Worm (Caenorhabditis elegans) whole organism, young adult: Measurements from ENCODE around the gene B0507.6.

Source experiments
- B0019.2 ChIP-seq: fragments of 200-800 bp; sonication (Bioruptor generic); conservative IDR thresholded peaks from 2 replicates; pipeline ENCODE4 v1.3.6; 2022; ENCODE audit warnings: missing genetic modification reagents, missing genetic modification characterization, missing compliant biosample characterization
- C06A6.2 ChIP-seq: fragments of 200-800 bp; sonication (Bioruptor generic); conservative IDR thresholded peaks from 2 replicates; pipeline ENCODE4 v1.3.6; 2022; ENCODE audit warnings: missing genetic modification characterization, missing compliant biosample characterization
- C17E4.6 ChIP-seq: fragments of 200-800 bp; sonication (Bioruptor generic); IDR thresholded peaks from 2 replicates; pipeline ENCODE4 v1.3.6; 2022; ENCODE audit warnings: missing genetic modification reagents, missing genetic modification characterization, missing compliant biosample characterization
- F23B12.7 ChIP-seq: sonication (generic microtip); optimal IDR thresholded peaks from 2 replicates; lab custom pipeline; 2017; ENCODE audit warnings: missing genetic modification characterization, mild to moderate bottlenecking, missing compliant biosample characterization, antibody characterized with exemption, moderate library complexity; ENCODE audit not compliant: insufficient read depth
- F39B2.1 ChIP-seq: fragments of 200-800 bp; sonication (Bioruptor generic); IDR thresholded peaks from 2 replicates; pipeline ENCODE4 v1.3.6; 2022; ENCODE audit warnings: missing genetic modification reagents, missing genetic modification characterization, missing compliant biosample characterization
- F52B5.7 ChIP-seq: sonication (generic microtip); optimal IDR thresholded peaks from 2 replicates; lab custom pipeline; 2016; ENCODE audit warnings: mild to moderate bottlenecking, missing genetic modification characterization, missing compliant biosample characterization
- K12H6.12 ChIP-seq: fragments of 200-800 bp; sonication (Bioruptor generic); optimal IDR thresholded peaks from 2 replicates; lab custom pipeline; 2018; ENCODE audit warnings: mild to moderate bottlenecking, missing genetic modification characterization, missing compliant biosample characterization
- Y67H2A.10 ChIP-seq: fragments of 200-800 bp; sonication (Bioruptor generic); conservative IDR thresholded peaks from 2 replicates; pipeline ENCODE4 v1.3.6; 2022; ENCODE audit warnings: missing genetic modification reagents, missing genetic modification characterization, missing compliant biosample characterization
- ceh-79 ChIP-seq: sonication (generic microtip); optimal IDR thresholded peaks from 2 replicates; lab custom pipeline; 2017; ENCODE audit warnings: mild to moderate bottlenecking, missing genetic modification characterization, missing compliant biosample characterization
- die-1 ChIP-seq: sonication (generic microtip); optimal IDR thresholded peaks from 2 replicates; lab custom pipeline; 2016; ENCODE audit warnings: missing genotype, mild to moderate bottlenecking, missing genetic modification characterization, missing compliant biosample characterization
- dox-1 ChIP-seq: fragments of 200-800 bp; sonication (Bioruptor generic); IDR thresholded peaks from 2 replicates; pipeline ENCODE4 v1.3.6; 2022; ENCODE audit warnings: missing genetic modification reagents, missing genetic modification characterization, missing compliant biosample characterization
- ets-4 ChIP-seq: fragments of 200-800 bp; sonication (Bioruptor generic); optimal IDR thresholded peaks from 2 replicates; lab custom pipeline; 2018; ENCODE audit warnings: mild to moderate bottlenecking, missing genetic modification characterization, missing compliant biosample characterization
- fkh-3 ChIP-seq: sonication (generic microtip); optimal IDR thresholded peaks from 2 replicates; lab custom pipeline; 2016; ENCODE audit warnings: mild to moderate bottlenecking, missing genetic modification characterization, missing compliant biosample characterization
- him-1 ChIP-seq: sonication (generic microtip); optimal IDR thresholded peaks from 2 replicates; lab custom pipeline; 2016; ENCODE audit warnings: missing genotype, missing genetic modification reagents, missing genetic modification characterization, missing compliant biosample characterization
- lag-1 ChIP-seq: fragments of 200-800 bp; sonication (Bioruptor generic); IDR thresholded peaks from 2 replicates; pipeline ENCODE4 v1.3.6; 2022; ENCODE audit warnings: missing genetic modification reagents, missing genetic modification characterization, missing compliant biosample characterization
- let-526 ChIP-seq: fragments of 200-800 bp; sonication (Bioruptor generic); IDR thresholded peaks from 2 replicates; pipeline ENCODE4 v1.3.6; 2022; ENCODE audit warnings: missing genetic modification reagents, missing genetic modification characterization, missing compliant biosample characterization
- let-607 ChIP-seq, 2 experiments: fragments of 200-800 bp in 1 of 2; sonication (Bioruptor generic) in 1 of 2; sonication (generic microtip) in 1 of 2; optimal IDR thresholded peaks; 2 replicates each; lab custom pipeline; 2016 to 2018; ENCODE audit warnings: mild to moderate bottlenecking in 2 of 2, missing compliant biosample characterization in 2 of 2, missing genetic modification characterization in 2 of 2, moderate library complexity in 2 of 2, missing genotype in 1 of 2
- lin-26 ChIP-seq: fragments of 200-800 bp; sonication (Bioruptor generic); IDR thresholded peaks from 2 replicates; pipeline ENCODE4 v1.3.6; 2022; ENCODE audit warnings: missing genetic modification reagents, missing genetic modification characterization, missing compliant biosample characterization
- lin-40 ChIP-seq: sonication (generic microtip); optimal IDR thresholded peaks from 2 replicates; lab custom pipeline; 2016; ENCODE audit warnings: missing genetic modification characterization, mild to moderate bottlenecking, missing compliant biosample characterization, missing genotype, missing genetic modification reagents
- lin-54 ChIP-seq: fragments of 200-800 bp; sonication (Bioruptor generic); optimal IDR thresholded peaks from 2 replicates; lab custom pipeline; 2018; ENCODE audit warnings: mild to moderate bottlenecking, missing genetic modification characterization, missing compliant biosample characterization
- lsy-27 ChIP-seq: sonication (generic microtip); optimal IDR thresholded peaks from 2 replicates; lab custom pipeline; 2017; ENCODE audit warnings: missing genetic modification characterization, mild to moderate bottlenecking, missing compliant biosample characterization, antibody characterized with exemption, missing genotype, borderline replicate concordance; ENCODE audit not compliant: insufficient read depth
- madf-10 ChIP-seq: sonication (generic microtip); optimal IDR thresholded peaks from 2 replicates; lab custom pipeline; 2016; ENCODE audit warnings: mild to moderate bottlenecking, missing genetic modification characterization, missing compliant biosample characterization
- madf-3 ChIP-seq: fragments of 200-800 bp; sonication (Bioruptor generic); IDR thresholded peaks from 2 replicates; pipeline ENCODE4 v1.3.6; 2022; ENCODE audit warnings: missing genetic modification reagents, missing genetic modification characterization, missing compliant biosample characterization
- nhr-80 ChIP-seq: sonication (generic microtip); optimal IDR thresholded peaks from 2 replicates; lab custom pipeline; 2016; ENCODE audit warnings: missing genetic modification characterization, missing compliant biosample characterization
- pbrm-1 ChIP-seq: fragments of 200-800 bp; sonication (Bioruptor generic); IDR thresholded peaks from 2 replicates; pipeline ENCODE4 v1.3.6; 2022; ENCODE audit warnings: missing genetic modification reagents, missing genetic modification characterization, missing compliant biosample characterization
- pha-4 ChIP-seq: fragments of 150-350 bp; sonication (generic microtip); optimal IDR thresholded peaks from 2 replicates; lab custom pipeline; 2014; ENCODE audit warnings: missing biosample characterization, missing genetic modification reagents, missing genetic modification characterization
- repo-1 ChIP-seq: sonication (generic microtip); optimal IDR thresholded peaks from 2 replicates; lab custom pipeline; 2017; ENCODE audit warnings: mild to moderate bottlenecking, missing genetic modification characterization, missing compliant biosample characterization
- rpc-1 ChIP-seq, 2 experiments: fragments of 150-350 bp in 1 of 2; sonication (generic microtip) in 1 of 2; optimal IDR thresholded peaks; 2 replicates each; lab custom pipeline; 2014 to 2018; ENCODE audit warnings: missing biosample characterization in 1 of 2, missing genetic modification characterization in 1 of 2, missing genetic modification reagents in 1 of 2, missing genotype in 1 of 2
- sea-2 ChIP-seq: fragments of 200-800 bp; sonication (Bioruptor generic); IDR thresholded peaks from 2 replicates; pipeline ENCODE4 v1.3.6; 2022; ENCODE audit warnings: missing genetic modification characterization, missing compliant biosample characterization
- snpc-1.1 ChIP-seq: sonication (generic microtip); optimal IDR thresholded peaks from 2 replicates; lab custom pipeline; 2017; ENCODE audit warnings: missing genetic modification characterization, mild to moderate bottlenecking, missing compliant biosample characterization, antibody characterized with exemption, moderate library complexity, missing genotype, missing genetic modification reagents; ENCODE audit not compliant: insufficient read depth
- snpc-3.4 ChIP-seq: sonication (generic microtip); optimal IDR thresholded peaks from 2 replicates; lab custom pipeline; 2017; ENCODE audit warnings: missing genetic modification characterization, mild to moderate bottlenecking, missing compliant biosample characterization, antibody characterized with exemption, moderate library complexity, missing genotype, missing genetic modification reagents
- snpc-4 ChIP-seq, 5 experiments: fragments of 150-350 bp in 1 of 5; sonication (generic microtip) in 4 of 5; optimal IDR thresholded peaks; 2 replicates each; lab custom pipeline; 2014 to 2018; ENCODE audit warnings: missing genetic modification characterization in 5 of 5, missing biosample characterization in 3 of 5, antibody characterized with exemption in 2 of 5, mild to moderate bottlenecking in 2 of 5, missing compliant biosample characterization in 2 of 5, missing genotype in 2 of 5, moderate library complexity in 2 of 5, missing genetic modification reagents in 1 of 5
- somi-1 ChIP-seq: fragments of 200-800 bp; sonication (Bioruptor generic); optimal IDR thresholded peaks from 2 replicates; lab custom pipeline; 2018; ENCODE audit warnings: mild to moderate bottlenecking, missing genetic modification characterization, missing compliant biosample characterization
- xnd-1 ChIP-seq: sonication (generic microtip); optimal IDR thresholded peaks from 2 replicates; lab custom pipeline; 2016; ENCODE audit warnings: missing genotype, missing genetic modification reagents, missing genetic modification characterization, missing compliant biosample characterization
- zfh-2 ChIP-seq: fragments of 200-800 bp; sonication (Bioruptor generic); conservative IDR thresholded peaks from 2 replicates; pipeline ENCODE4 v1.3.6; 2022; ENCODE audit warnings: missing genetic modification reagents, missing genetic modification characterization, missing compliant biosample characterization

B0507.6 gene

DNA sequence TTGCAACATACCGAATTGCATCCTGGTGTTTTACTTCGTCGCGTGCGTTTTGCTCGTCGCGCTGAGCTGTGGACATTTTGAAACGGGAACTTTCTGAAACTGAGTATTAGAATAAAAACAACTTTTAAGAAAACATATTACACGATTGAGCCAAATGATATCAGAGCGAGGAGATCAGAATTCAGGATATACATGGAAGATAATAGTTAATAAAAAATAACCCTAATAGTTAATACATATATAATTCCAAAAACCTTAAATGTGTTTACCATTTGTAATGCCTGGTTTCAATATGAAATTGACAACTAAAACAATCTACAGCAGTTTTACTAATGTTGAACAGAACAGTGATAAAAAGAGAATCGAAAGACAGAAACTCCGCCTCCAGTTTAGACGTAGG is 16.9 kb downstream of the B0507.6 start, which contains the start of gene B0507.8:
TSS of gene B0507.8 (minus strand) at position 101 of the 400 bp plus-strand sequence.
- TF ChIP-seq F52B5.7 (tag; lab: Kevin White, UChicago) (no peak), lin-40 (tag; lab: Kevin White, UChicago) (no peak), snpc-3.4 (tag; lab: Kevin White, UChicago) (no peak), ets-4 (GFP tag; lab: Kevin White, UChicago) (no peak), rpc-1 (optimal IDR thresholded peaks at IDR 0.05; lab: Kevin White, UChicago) (no peak), rpc-1 (tag; optimal IDR thresholded peaks at IDR 0.05; lab: Kevin White, UChicago) (no peak), F23B12.7 (tag; lab: Kevin White, UChicago) (no peak), him-1 (tag; lab: Kevin White, UChicago) (no peak), nhr-80 (no peak), madf-3 (no peak), C17E4.6 (no peak), C06A6.2 (GFP tag; lab: Robert Waterston, UW) (no peak), xnd-1 (tag; lab: Kevin White, UChicago) (no peak), let-607 (tag; optimal IDR thresholded peaks at IDR 0.05; lab: Kevin White, UChicago) (no peak)

DNA sequence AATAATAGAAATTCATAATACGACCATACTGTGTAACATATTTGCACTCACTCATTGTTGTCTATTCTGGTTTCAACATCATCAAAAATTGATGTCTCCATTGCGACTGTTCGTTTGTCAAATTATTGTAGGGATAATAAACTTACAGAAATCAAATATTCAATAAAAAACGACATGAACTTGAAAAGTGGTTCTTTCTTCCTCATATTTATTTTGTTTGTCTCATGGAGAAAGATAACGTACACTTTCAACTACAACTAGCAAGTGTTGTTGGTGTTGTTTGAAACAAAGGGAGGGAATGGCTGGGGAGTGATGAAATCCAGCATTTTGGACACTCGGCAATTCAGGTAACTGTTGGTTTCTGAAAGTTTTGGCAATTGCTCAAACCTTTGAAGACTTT is 20.0 kb downstream of the B0507.6 start, which contains the start of gene B0507.9:
TSS of gene B0507.9 (minus strand) at position 101 of the 400 bp plus-strand sequence.
- no peak for TF ChIP-seq let-607 (tag; optimal IDR thresholded peaks at IDR 0.05; lab: Kevin White, UChicago)
- TF ChIP-seq F39B2.1 (GFP tag; lab: Robert Waterston, UW): no peak
- TF ChIP-seq repo-1 (tag; lab: Kevin White, UChicago): no peak
- TF ChIP-seq let-526 (GFP tag; lab: Robert Waterston, UW): no peak
- no peak for TF ChIP-seq Y67H2A.10 (GFP tag; lab: Robert Waterston, UW)

DNA sequence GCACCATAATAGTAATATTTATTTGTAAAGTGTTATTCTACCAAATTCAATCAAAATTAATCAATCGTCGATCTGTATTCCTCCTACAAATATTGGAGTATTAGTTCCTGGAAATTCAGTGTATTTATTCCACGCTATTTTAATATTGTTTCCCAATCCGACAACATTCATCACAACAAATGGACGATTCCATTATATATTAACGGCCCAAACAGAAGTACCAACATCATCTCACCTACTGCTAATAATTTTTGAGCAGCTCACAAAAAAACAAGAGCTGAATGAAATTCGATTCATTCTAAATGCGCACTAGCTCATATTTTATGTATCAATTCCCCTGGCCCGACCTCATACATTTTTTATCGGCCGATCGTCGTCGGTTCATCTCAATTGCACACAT is 21.1 kb downstream of the B0507.6 start:
- TF ChIP-seq B0019.2 (no peak), F23B12.7 (tag; lab: Kevin White, UChicago) (no peak), K12H6.12 (no peak), pha-4 (tag; lab: Kevin White, UChicago) (no peak), madf-10 (tag; lab: Kevin White, UChicago) (no peak), let-526 (GFP tag; lab: Robert Waterston, UW) (no peak), pbrm-1 (GFP tag; lab: Robert Waterston, UW) (no peak), somi-1 (GFP tag; lab: Kevin White, UChicago) (no peak), lin-26 (GFP tag; lab: Robert Waterston, UW) (no peak), zfh-2 (GFP tag; lab: Robert Waterston, UW) (no peak), snpc-1.1 (tag; lab: Kevin White, UChicago) (no peak), lag-1 (GFP tag; lab: Robert Waterston, UW) (no peak), lsy-27 (tag; lab: Kevin White, UChicago) (no peak), let-607 (tag; optimal IDR thresholded peaks at IDR 0.05; lab: Kevin White, UChicago) (no peak), snpc-4 (GFP tag; optimal IDR thresholded peaks at IDR 0.05; lab: Kevin White, UChicago) (no peak), snpc-4 (tag; optimal IDR thresholded peaks at IDR 0.05; lab: Kevin White, UChicago) (no peak), snpc-3.4 (tag; lab: Kevin White, UChicago) (no peak), ceh-79 (tag; lab: Kevin White, UChicago) (no peak)

DNA sequence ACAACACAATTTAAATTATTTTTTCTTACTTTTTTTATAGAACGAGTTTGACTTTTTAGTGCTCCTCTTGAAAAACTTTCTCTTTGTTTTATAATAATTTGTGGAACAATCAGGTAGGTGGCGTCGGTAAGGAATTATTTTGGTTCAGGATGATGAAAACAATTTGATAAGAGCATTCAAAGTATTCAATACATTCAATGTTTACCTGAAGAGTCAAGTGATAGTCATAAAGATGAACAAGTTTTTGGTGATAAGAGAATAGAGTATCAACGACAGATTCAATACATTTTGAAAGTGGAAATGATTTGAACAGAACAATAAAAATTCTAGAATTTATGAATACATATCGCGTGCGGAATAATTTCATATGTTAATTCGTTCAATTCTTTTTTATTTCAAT is 21.5 kb downstream of the B0507.6 start:
- no peak for TF ChIP-seq dox-1 (GFP tag; lab: Robert Waterston, UW)
- no peak for TF ChIP-seq die-1 (tag; lab: Kevin White, UChicago)
- no peak for TF ChIP-seq xnd-1 (tag; lab: Kevin White, UChicago)
- no peak for TF ChIP-seq lin-54 (GFP tag; lab: Kevin White, UChicago)
- TF ChIP-seq sea-2 (GFP tag; lab: Robert Waterston, UW): no peak
- TF ChIP-seq fkh-3 (tag; lab: Kevin White, UChicago): no peak
- TF ChIP-seq nhr-80: peak; percentile 15
